Fruit fly (Drosophila melanogaster) whole organism, embryonic: ENCODE measurements around the gene Ir25a.
A peak's percentile ranks its signal among the peaks of the same experiment; 100 is the strongest.

Experiments used
- Atf3 ChIP-seq: fragments of 200-800 bp; sonication (Bioruptor generic); optimal IDR thresholded peaks from 3 replicates; lab custom pipeline; 2016; ENCODE audit warnings: missing biosample characterization, missing genetic modification characterization
- CG14860 ChIP-seq: fragments of 200-800 bp; sonication (Bioruptor generic); IDR thresholded peaks from 3 replicates; pipeline ENCODE4 v1.3.6; 2022; ENCODE audit warnings: missing biosample characterization, missing genetic modification characterization; ENCODE audit not compliant: partially characterized antibody
- CG15601 ChIP-seq: fragments of 200-800 bp; sonication (Bioruptor generic); optimal IDR thresholded peaks from 3 replicates; lab custom pipeline; 2019; ENCODE audit warnings: missing biosample characterization, mild to moderate bottlenecking, missing genetic modification characterization, moderate library complexity
- CG17186 ChIP-seq: fragments of 200-800 bp; sonication (Bioruptor generic); optimal IDR thresholded peaks from 3 replicates; lab custom pipeline; 2017; ENCODE audit warnings: missing biosample characterization, missing genetic modification reagents, missing genetic modification characterization
- CG17568 ChIP-seq: fragments of 200-800 bp; sonication (Bioruptor generic); optimal IDR thresholded peaks from 2 replicates; lab custom pipeline; 2018; ENCODE audit warnings: missing biosample characterization, mild to moderate bottlenecking, missing genetic modification characterization, moderate library complexity
- CG1832 ChIP-seq: fragments of 200-800 bp; sonication (Bioruptor generic); optimal IDR thresholded peaks from 2 replicates; lab custom pipeline; 2017; ENCODE audit warnings: missing biosample characterization, mild to moderate bottlenecking, missing genetic modification characterization, inconsistent platforms
- CG2712 ChIP-seq: fragments of 200-800 bp; optimal IDR thresholded peaks from 3 replicates; lab custom pipeline; 2019; ENCODE audit warnings: missing biosample characterization, mild to moderate bottlenecking, missing genetic modification characterization, moderate library complexity
- CG31224 ChIP-seq: fragments of 200-800 bp; sonication (Bioruptor generic); IDR thresholded peaks from 2 replicates; pipeline ENCODE4 v1.3.6; 2022; ENCODE audit warnings: missing biosample characterization, missing genetic modification characterization
- CG31441 ChIP-seq: fragments of 200-800 bp; sonication (Bioruptor generic); IDR thresholded peaks from 2 replicates; pipeline ENCODE4 v1.3.6; 2022; ENCODE audit warnings: missing biosample characterization, missing genetic modification characterization
- CG42726 ChIP-seq: fragments of 200-800 bp; sonication (Bioruptor generic); IDR thresholded peaks from 2 replicates; pipeline ENCODE4 v1.3.6; 2022; ENCODE audit warnings: missing biosample characterization, missing genetic modification characterization; ENCODE audit not compliant: partially characterized antibody
- CG4424 ChIP-seq: fragments of 200-800 bp; sonication (Bioruptor generic); optimal IDR thresholded peaks from 3 replicates; lab custom pipeline; 2016; ENCODE audit warnings: missing biosample characterization, missing genetic modification characterization
- CG7963 ChIP-seq: fragments of 200-800 bp; sonication (Bioruptor generic); IDR thresholded peaks from 3 replicates; pipeline ENCODE4 v1.3.6; 2022; ENCODE audit warnings: missing biosample characterization, missing genetic modification characterization; ENCODE audit not compliant: partially characterized antibody
- CG8924 ChIP-seq: fragments of 200-800 bp; optimal IDR thresholded peaks from 3 replicates; lab custom pipeline; 2019; ENCODE audit warnings: missing biosample characterization, mild to moderate bottlenecking, missing genetic modification characterization, moderate library complexity
- D19B ChIP-seq: fragments of 200-800 bp; sonication (Bioruptor generic); optimal IDR thresholded peaks from 2 replicates; lab custom pipeline; 2017; ENCODE audit warnings: missing biosample characterization, mild to moderate bottlenecking, missing genetic modification characterization
- Dll ChIP-seq: fragments of 200-800 bp; sonication (Bioruptor generic); IDR thresholded peaks from 4 replicates; pipeline ENCODE4 v1.3.6; 2022; ENCODE audit warnings: missing biosample characterization, missing genetic modification characterization; ENCODE audit not compliant: partially characterized antibody
- Doc3 ChIP-seq: fragments of 200-800 bp; sonication (Bioruptor generic); IDR thresholded peaks from 3 replicates; pipeline ENCODE4 v1.3.6; 2022; ENCODE audit warnings: missing biosample characterization, missing genetic modification characterization; ENCODE audit not compliant: partially characterized antibody
- Hr51 ChIP-seq, 2 experiments: fragments of 200-800 bp; sonication (Bioruptor generic); optimal IDR thresholded peaks; 2 replicates in 1 of 2; 3 replicates in 1 of 2; lab custom pipeline; 2016 to 2018; ENCODE audit warnings: missing biosample characterization in 2 of 2, missing genetic modification characterization in 2 of 2, mild to moderate bottlenecking in 1 of 2, moderate library complexity in 1 of 2
- Jarid2 ChIP-seq: fragments of 200-800 bp; sonication (Bioruptor generic); optimal IDR thresholded peaks from 3 replicates; lab custom pipeline; 2017; ENCODE audit warnings: mild to moderate bottlenecking, missing biosample characterization, missing genetic modification reagents, missing genetic modification characterization
- NfI ChIP-seq: fragments of 200-800 bp; sonication (Bioruptor generic); optimal IDR thresholded peaks from 3 replicates; lab custom pipeline; 2018; ENCODE audit warnings: missing biosample characterization, mild to moderate bottlenecking, missing genetic modification characterization, moderate library complexity
- Pdp1 ChIP-seq, 2 experiments: fragments of 200-800 bp; sonication (Bioruptor generic); optimal IDR thresholded peaks; 3 replicates each; lab custom pipeline; 2016; ENCODE audit warnings: missing biosample characterization in 2 of 2, missing genetic modification characterization in 2 of 2, mild to moderate bottlenecking in 1 of 2, moderate library complexity in 1 of 2
- YL-1 ChIP-seq: fragments of 200-800 bp; sonication (Bioruptor generic); optimal IDR thresholded peaks from 3 replicates; lab custom pipeline; 2017; ENCODE audit warnings: missing biosample characterization, mild to moderate bottlenecking, missing genetic modification characterization
- ara ChIP-seq: fragments of 200-800 bp; sonication (Bioruptor generic); IDR thresholded peaks from 2 replicates; pipeline ENCODE4 v1.3.6; 2022; ENCODE audit warnings: missing biosample characterization, missing genetic modification characterization
- cato ChIP-seq: fragments of 200-800 bp; sonication (Bioruptor generic); optimal IDR thresholded peaks from 2 replicates; lab custom pipeline; 2016; ENCODE audit warnings: missing biosample characterization, missing genetic modification characterization, borderline replicate concordance
- corto ChIP-seq: fragments of 200-800 bp; sonication (Bioruptor generic); optimal IDR thresholded peaks from 2 replicates; lab custom pipeline; 2016; ENCODE audit warnings: missing biosample characterization, mild to moderate bottlenecking, missing genetic modification characterization, moderate library complexity
- dan ChIP-seq: fragments of 200-800 bp; sonication (Bioruptor generic); IDR thresholded peaks from 2 replicates; pipeline ENCODE4 v1.3.6; 2022; ENCODE audit warnings: missing biosample characterization, missing genetic modification characterization
- dmrt99B ChIP-seq: fragments of 200-800 bp; sonication (Bioruptor generic); optimal IDR thresholded peaks from 2 replicates; lab custom pipeline; 2018; ENCODE audit warnings: missing biosample characterization, mild to moderate bottlenecking, missing genetic modification characterization, moderate library complexity
- ems ChIP-seq: fragments of 200-800 bp; sonication (Bioruptor generic); optimal IDR thresholded peaks from 3 replicates; lab custom pipeline; 2016; ENCODE audit warnings: missing biosample characterization, missing genetic modification characterization
- ftz-f1 ChIP-seq: fragments of 200-800 bp; sonication (Bioruptor generic); optimal IDR thresholded peaks from 2 replicates; lab custom pipeline; 2016; ENCODE audit warnings: missing biosample characterization, missing genetic modification characterization
- fu2 ChIP-seq: fragments of 200-800 bp; sonication (Bioruptor generic); optimal IDR thresholded peaks from 2 replicates; lab custom pipeline; 2016; ENCODE audit warnings: missing biosample characterization, missing genetic modification characterization
- gem ChIP-seq: fragments of 200-800 bp; sonication (Bioruptor generic); optimal IDR thresholded peaks from 2 replicates; lab custom pipeline; 2019; ENCODE audit warnings: missing biosample characterization, mild to moderate bottlenecking, missing genetic modification characterization, moderate library complexity
- hkb ChIP-seq, 2 experiments: fragments of 200-800 bp in 1 of 2; fragments of >200 bp in 1 of 2; sonication (Bioruptor generic) in 1 of 2; IDR thresholded peaks in 1 of 2; optimal IDR thresholded peaks in 1 of 2; 2 replicates each; pipeline versions ENCODE4 v1.3.6 to Lab custom; 2017 to 2022; ENCODE audit warnings: missing biosample characterization in 1 of 2, missing genetic modification characterization in 1 of 2
- lbe ChIP-seq: fragments of 200-800 bp; sonication (Bioruptor generic); optimal IDR thresholded peaks from 2 replicates; lab custom pipeline; 2016; ENCODE audit warnings: missing biosample characterization, mild to moderate bottlenecking, missing genetic modification characterization
- nerfin-2 ChIP-seq: fragments of 200-800 bp; sonication (Bioruptor generic); IDR thresholded peaks from 2 replicates; pipeline ENCODE4 v1.3.6; 2022; ENCODE audit warnings: missing biosample characterization, missing genetic modification characterization; ENCODE audit not compliant: partially characterized antibody
- nmo ChIP-seq: fragments of 200-800 bp; sonication (Bioruptor generic); optimal IDR thresholded peaks from 2 replicates; lab custom pipeline; 2018; ENCODE audit warnings: missing biosample characterization, mild to moderate bottlenecking, missing genetic modification characterization, moderate library complexity
- pfk ChIP-seq: fragments of 200-800 bp; sonication (Bioruptor generic); optimal IDR thresholded peaks from 2 replicates; lab custom pipeline; 2018; ENCODE audit warnings: missing biosample characterization, mild to moderate bottlenecking, missing genetic modification characterization, moderate library complexity
- unc-4 ChIP-seq: fragments of 200-800 bp; sonication (Bioruptor generic); IDR thresholded peaks from 2 replicates; pipeline ENCODE4 v1.3.6; 2022; ENCODE audit warnings: missing biosample characterization, missing genetic modification characterization; ENCODE audit not compliant: partially characterized antibody
- vnd ChIP-seq: fragments of 200-800 bp; sonication (Bioruptor generic); IDR thresholded peaks from 3 replicates; pipeline ENCODE4 v1.3.6; 2022; ENCODE audit warnings: missing biosample characterization, missing genetic modification characterization; ENCODE audit not compliant: partially characterized antibody
- zen2 ChIP-seq: fragments of 200-800 bp; sonication (Bioruptor generic); IDR thresholded peaks from 3 replicates; pipeline ENCODE4 v1.3.6; 2022; ENCODE audit warnings: missing biosample characterization, missing genetic modification characterization; ENCODE audit not compliant: partially characterized antibody

Gene Ir25a

dm6 chr2L:4883023-4883392 is 47.9 kb upstream of the Ir25a start, which contains the start of the genes Cf2 and CG3008 (continued):
- TF ChIP-seq CG31224 (GFP tag; lab: Robert Waterston, UW) (no peak), Pdp1 (GFP tag; optimal IDR thresholded peaks at IDR 0.05; lab: Kevin White, UChicago) (peak in 1 of 2 experiments; percentile 38), lbe (GFP tag; lab: Kevin White, UChicago) (peak; percentile 12), ems (GFP tag; lab: Kevin White, UChicago) (peak; percentile 12), YL-1 (GFP tag; lab: Kevin White, UChicago) (peak; percentile 93), CG31441 (GFP tag; lab: Robert Waterston, UW) (no peak), CG8924 (peak; percentile 64), vnd (GFP tag; lab: Robert Waterston, UW) (peak; percentile 82), CG7963 (GFP tag; lab: Robert Waterston, UW) (peak; percentile 76), Hr51 (GFP tag; optimal IDR thresholded peaks at IDR 0.05; lab: Kevin White, UChicago) (no peak), gem (no peak), Doc3 (GFP tag; lab: Robert Waterston, UW) (peak; percentile 79), CG2712 (peak; percentile 33), CG4424 (peak; percentile 3), nerfin-2 (GFP tag; lab: Robert Waterston, UW) (peak; percentile 75), ara (no peak), D19B (GFP tag; lab: Kevin White, UChicago) (no peak), fu2 (GFP tag; lab: Kevin White, UChicago) (no peak), CG42726 (GFP tag; lab: Robert Waterston, UW) (peak; percentile 42; the same call in 1 of the 2 replicates), corto (GFP tag; lab: Kevin White, UChicago) (no peak), CG17568 (no peak), zen2 (GFP tag; lab: Robert Waterston, UW) (peak; percentile 62; the same call in 1 of the 3 replicates), hkb (optimal IDR thresholded peaks at IDR 0.05; lab: Kevin White, UChicago) (no peak), hkb (GFP tag; IDR thresholded peaks at IDR 0.05; lab: Robert Waterston, UW) (no peak), cato (GFP tag; lab: Kevin White, UChicago) (no peak), unc-4 (GFP tag; lab: Robert Waterston, UW) (peak; percentile 88), ftz-f1 (GFP tag; lab: Kevin White, UChicago) (peak; percentile 35), Jarid2 (no peak), CG15601 (tag; lab: Kevin White, UChicago) (peak; percentile 19), dmrt99B (no peak), pfk (GFP tag; lab: Kevin White, UChicago) (no peak), Dll (GFP tag; lab: Robert Waterston, UW) (peak; percentile 90), CG1832 (GFP tag; lab: Kevin White, UChicago) (no peak), CG17186 (no peak), nmo (GFP tag; lab: Kevin White, UChicago) (peak; percentile 57), Atf3 (GFP tag; lab: Kevin White, UChicago) (no peak), CG14860 (peak; percentile 82; the same call in 2 of the 3 replicates), NfI (GFP tag; lab: Kevin White, UChicago) (no peak), dan (no peak)
